Fruit fly (Drosophila melanogaster) whole organism, embryonic: ENCODE data around the gene P5CDh1.

Experiments used
- Abd-B ChIP-seq: fragments of 200-800 bp; sonication (Bioruptor generic); optimal IDR thresholded peaks from 2 replicates; lab custom pipeline; 2018; ENCODE audit warnings: missing biosample characterization, mild to moderate bottlenecking, missing genetic modification characterization, moderate library complexity
- C15 ChIP-seq: fragments of 200-800 bp; sonication (Bioruptor generic); IDR thresholded peaks from 3 replicates; pipeline ENCODE4 v1.3.6; 2022; ENCODE audit warnings: missing biosample characterization, missing genetic modification characterization
- CG10959 ChIP-seq: fragments of 200-800 bp; sonication (Bioruptor generic); IDR thresholded peaks from 2 replicates; pipeline ENCODE4 v1.3.6; 2022; ENCODE audit warnings: missing biosample characterization, missing genetic modification characterization
- CG10979 ChIP-seq: fragments of 200-800 bp; sonication (Bioruptor generic); optimal IDR thresholded peaks from 2 replicates; lab custom pipeline; 2018; ENCODE audit warnings: missing biosample characterization, mild to moderate bottlenecking, missing genetic modification characterization, moderate library complexity
- CG11247 ChIP-seq: fragments of 200-800 bp; sonication (Bioruptor generic); IDR thresholded peaks from 2 replicates; pipeline ENCODE4 v1.3.6; 2022; ENCODE audit warnings: missing biosample characterization, missing genetic modification characterization
- CG12071 ChIP-seq: fragments of 200-800 bp; sonication (Bioruptor generic); optimal IDR thresholded peaks from 3 replicates; lab custom pipeline; 2018; ENCODE audit warnings: missing biosample characterization, mild to moderate bottlenecking, missing genetic modification characterization
- CG12744 ChIP-seq: fragments of 200-800 bp; sonication (Bioruptor generic); optimal IDR thresholded peaks from 2 replicates; lab custom pipeline; 2016; ENCODE audit warnings: missing biosample characterization, missing genetic modification characterization
- CG12942 ChIP-seq: fragments of 200-800 bp; sonication (Bioruptor generic); optimal IDR thresholded peaks from 3 replicates; lab custom pipeline; 2016; ENCODE audit warnings: missing biosample characterization, missing genetic modification characterization
- CG13123 ChIP-seq: fragments of 200-800 bp; sonication (Bioruptor generic); optimal IDR thresholded peaks from 2 replicates; lab custom pipeline; 2016; ENCODE audit warnings: missing biosample characterization, missing genetic modification characterization
- CG15479 ChIP-seq: fragments of 200-800 bp; sonication (Bioruptor generic); optimal IDR thresholded peaks from 3 replicates; lab custom pipeline; 2019; ENCODE audit warnings: missing biosample characterization, mild to moderate bottlenecking, missing genetic modification characterization, moderate library complexity
- CG15514 ChIP-seq: fragments of 200-800 bp; sonication (Bioruptor generic); optimal IDR thresholded peaks from 3 replicates; lab custom pipeline; 2017; ENCODE audit warnings: missing biosample characterization, missing genetic modification characterization, mild to moderate bottlenecking, moderate library complexity, missing genetic modification reagents
- CG16863 ChIP-seq: fragments of 200-800 bp; sonication (Bioruptor generic); optimal IDR thresholded peaks from 3 replicates; lab custom pipeline; 2016; ENCODE audit warnings: missing biosample characterization, missing genetic modification characterization
- CG17359 ChIP-seq: fragments of 200-800 bp; sonication (Bioruptor generic); optimal IDR thresholded peaks from 3 replicates; lab custom pipeline; 2018; ENCODE audit warnings: missing biosample characterization, mild to moderate bottlenecking, missing genetic modification characterization, moderate library complexity
- CG17385 ChIP-seq: fragments of 200-800 bp; sonication (Bioruptor generic); optimal IDR thresholded peaks from 3 replicates; lab custom pipeline; 2018; ENCODE audit warnings: missing biosample characterization, mild to moderate bottlenecking, missing genetic modification characterization
- CG17829 ChIP-seq: fragments of 200-800 bp; optimal IDR thresholded peaks from 2 replicates; lab custom pipeline; 2019; ENCODE audit warnings: missing biosample characterization, mild to moderate bottlenecking, missing genetic modification characterization, moderate library complexity
- CG1792 ChIP-seq: fragments of 200-800 bp; sonication (Bioruptor generic); optimal IDR thresholded peaks from 2 replicates; lab custom pipeline; 2016; ENCODE audit warnings: missing biosample characterization, missing genetic modification characterization
- CG18011 ChIP-seq: fragments of 200-800 bp; sonication (Bioruptor generic); optimal IDR thresholded peaks from 2 replicates; lab custom pipeline; 2017; ENCODE audit warnings: missing biosample characterization, missing genetic modification characterization, mild to moderate bottlenecking, moderate library complexity, missing genotype
- CG18476 ChIP-seq: fragments of 200-800 bp; sonication (Bioruptor generic); optimal IDR thresholded peaks from 2 replicates; lab custom pipeline; 2016; ENCODE audit warnings: missing biosample characterization, mild to moderate bottlenecking, missing genetic modification characterization
- CG18599 ChIP-seq: fragments of 200-800 bp; sonication (Bioruptor generic); optimal IDR thresholded peaks from 3 replicates; lab custom pipeline; 2017; ENCODE audit warnings: missing biosample characterization, missing genetic modification characterization, mild to moderate bottlenecking, moderate library complexity, missing genetic modification reagents
- CG30020 ChIP-seq: fragments of 200-800 bp; optimal IDR thresholded peaks from 2 replicates; lab custom pipeline; 2019; ENCODE audit warnings: missing biosample characterization, mild to moderate bottlenecking, missing genetic modification characterization, moderate library complexity
- CG33557 ChIP-seq: fragments of 200-800 bp; sonication (Bioruptor generic); optimal IDR thresholded peaks from 2 replicates; lab custom pipeline; 2019; ENCODE audit warnings: missing biosample characterization, mild to moderate bottlenecking, missing genetic modification characterization, moderate library complexity
- CG6765 ChIP-seq: fragments of 200-800 bp; sonication (Bioruptor generic); optimal IDR thresholded peaks from 3 replicates; lab custom pipeline; 2017; ENCODE audit warnings: missing biosample characterization, mild to moderate bottlenecking, missing genetic modification characterization
- CG8089 ChIP-seq: fragments of 200-800 bp; sonication (Bioruptor generic); optimal IDR thresholded peaks from 3 replicates; lab custom pipeline; 2016; ENCODE audit warnings: missing biosample characterization, missing genetic modification characterization
- CG9932 ChIP-seq: fragments of 200-800 bp; sonication (Bioruptor generic); IDR thresholded peaks from 2 replicates; pipeline ENCODE4 v1.3.6; 2022; ENCODE audit warnings: missing biosample characterization, missing genetic modification characterization
- Dbx ChIP-seq: fragments of 200-800 bp; sonication (Bioruptor generic); IDR thresholded peaks from 3 replicates; pipeline ENCODE4 v1.3.6; 2022; ENCODE audit warnings: missing biosample characterization, missing genetic modification characterization
- Fer3 ChIP-seq: fragments of 200-800 bp; sonication (Bioruptor generic); optimal IDR thresholded peaks from 2 replicates; lab custom pipeline; 2018; ENCODE audit warnings: missing biosample characterization, mild to moderate bottlenecking, missing genetic modification characterization, moderate library complexity
- HLH54F ChIP-seq: fragments of 200-800 bp; sonication (Bioruptor generic); optimal IDR thresholded peaks from 3 replicates; lab custom pipeline; 2016; ENCODE audit warnings: missing biosample characterization, missing genetic modification characterization
- Hand ChIP-seq: fragments of 200-800 bp; sonication (Bioruptor generic); optimal IDR thresholded peaks from 2 replicates; lab custom pipeline; 2017; ENCODE audit warnings: mild to moderate bottlenecking, missing biosample characterization, missing genetic modification reagents, missing genetic modification characterization
- HmgZ ChIP-seq: fragments of 200-800 bp; sonication (Bioruptor generic); optimal IDR thresholded peaks from 2 replicates; lab custom pipeline; 2018; ENCODE audit warnings: missing biosample characterization, mild to moderate bottlenecking, missing genetic modification characterization
- Hr51 ChIP-seq, 2 experiments: fragments of 200-800 bp; sonication (Bioruptor generic); optimal IDR thresholded peaks; 2 replicates in 1 of 2; 3 replicates in 1 of 2; lab custom pipeline; 2016 to 2018; ENCODE audit warnings: missing biosample characterization in 2 of 2, missing genetic modification characterization in 2 of 2, mild to moderate bottlenecking in 1 of 2, moderate library complexity in 1 of 2
- Jarid2 ChIP-seq: fragments of 200-800 bp; sonication (Bioruptor generic); optimal IDR thresholded peaks from 3 replicates; lab custom pipeline; 2017; ENCODE audit warnings: mild to moderate bottlenecking, missing biosample characterization, missing genetic modification reagents, missing genetic modification characterization
- MESR4 ChIP-seq: fragments of 200-800 bp; sonication (Bioruptor generic); optimal IDR thresholded peaks from 2 replicates; lab custom pipeline; 2018; ENCODE audit warnings: missing biosample characterization, mild to moderate bottlenecking, missing genetic modification characterization, moderate library complexity
- Nf-YA ChIP-seq: fragments of 200-800 bp; sonication (Bioruptor generic); IDR thresholded peaks from 2 replicates; pipeline ENCODE4 v1.3.6; 2022; ENCODE audit warnings: missing biosample characterization, missing genetic modification characterization
- Optix ChIP-seq: fragments of 200-800 bp; sonication (Bioruptor generic); IDR thresholded peaks from 3 replicates; pipeline ENCODE4 v1.3.6; 2022; ENCODE audit warnings: missing biosample characterization, missing genetic modification characterization
- Ptx1 ChIP-seq: fragments of 200-800 bp; sonication (Bioruptor generic); IDR thresholded peaks from 2 replicates; pipeline ENCODE4 v1.3.6; 2022; ENCODE audit warnings: missing biosample characterization, missing genetic modification characterization
- Trl ChIP-seq, 3 experiments: fragments of >200 bp in 2 of 3; fragments of 200-800 bp in 1 of 3; sonication (Bioruptor generic) in 1 of 3; optimal IDR thresholded peaks; 2 replicates in 1 of 3; 3 replicates in 2 of 3; lab custom pipeline; 2016 to 2017; ENCODE audit warnings: missing biosample characterization in 1 of 3, missing genetic modification characterization in 1 of 3
- Xbp1 ChIP-seq: fragments of 200-800 bp; sonication (Bioruptor generic); optimal IDR thresholded peaks from 3 replicates; lab custom pipeline; 2016; ENCODE audit warnings: missing biosample characterization, mild to moderate bottlenecking, missing genetic modification characterization
- aop ChIP-seq: fragments of 200-800 bp; sonication (Bioruptor generic); IDR thresholded peaks from 2 replicates; pipeline ENCODE4 v1.3.6; 2022; ENCODE audit warnings: missing biosample characterization, missing genetic modification characterization
- ap ChIP-seq: fragments of 200-800 bp; sonication (Bioruptor generic); IDR thresholded peaks from 2 replicates; pipeline ENCODE4 v1.3.6; 2022; ENCODE audit warnings: missing biosample characterization, missing genetic modification characterization
- crp ChIP-seq, 2 experiments: fragments of 200-800 bp; sonication (Bioruptor generic); optimal IDR thresholded peaks; 2 replicates in 1 of 2; 3 replicates in 1 of 2; lab custom pipeline; 2017; ENCODE audit warnings: missing biosample characterization in 2 of 2, missing genetic modification characterization in 2 of 2, mild to moderate bottlenecking in 1 of 2, moderate library complexity in 1 of 2
- dati ChIP-seq: fragments of 200-800 bp; sonication (Bioruptor generic); IDR thresholded peaks from 2 replicates; pipeline ENCODE4 v1.3.6; 2022; ENCODE audit warnings: missing biosample characterization, missing genetic modification characterization
- gsb-n ChIP-seq: fragments of 200-800 bp; sonication (Bioruptor generic); optimal IDR thresholded peaks from 3 replicates; lab custom pipeline; 2018; ENCODE audit warnings: missing biosample characterization, mild to moderate bottlenecking, missing genetic modification characterization
- jumu ChIP-seq: fragments of 200-800 bp; sonication (Bioruptor generic); optimal IDR thresholded peaks from 3 replicates; lab custom pipeline; 2016; ENCODE audit warnings: missing biosample characterization, missing genetic modification characterization
- org-1 ChIP-seq: fragments of 200-800 bp; sonication (Bioruptor generic); optimal IDR thresholded peaks from 2 replicates; lab custom pipeline; 2017; ENCODE audit warnings: missing biosample characterization, missing genetic modification characterization
- pzg ChIP-seq: fragments of 200-800 bp; sonication (Bioruptor generic); optimal IDR thresholded peaks from 3 replicates; lab custom pipeline; 2018; ENCODE audit warnings: missing biosample characterization, mild to moderate bottlenecking, missing genetic modification characterization, moderate library complexity
- slou ChIP-seq: fragments of 200-800 bp; sonication (Bioruptor generic); optimal IDR thresholded peaks from 3 replicates; lab custom pipeline; 2016; ENCODE audit warnings: missing biosample characterization, missing genetic modification characterization
- sna ChIP-seq: fragments of 200-800 bp; sonication (Bioruptor generic); IDR thresholded peaks from 2 replicates; pipeline ENCODE4 v1.3.6; 2022; ENCODE audit warnings: missing biosample characterization, missing genetic modification characterization; ENCODE audit not compliant: partially characterized antibody
- unc-4 ChIP-seq: fragments of 200-800 bp; sonication (Bioruptor generic); IDR thresholded peaks from 2 replicates; pipeline ENCODE4 v1.3.6; 2022; ENCODE audit warnings: missing biosample characterization, missing genetic modification characterization; ENCODE audit not compliant: partially characterized antibody
- wek ChIP-seq: fragments of 200-800 bp; sonication (Bioruptor generic); optimal IDR thresholded peaks from 3 replicates; lab custom pipeline; 2018; ENCODE audit warnings: missing biosample characterization, mild to moderate bottlenecking, missing genetic modification characterization, moderate library complexity

Gene P5CDh1

DNA sequence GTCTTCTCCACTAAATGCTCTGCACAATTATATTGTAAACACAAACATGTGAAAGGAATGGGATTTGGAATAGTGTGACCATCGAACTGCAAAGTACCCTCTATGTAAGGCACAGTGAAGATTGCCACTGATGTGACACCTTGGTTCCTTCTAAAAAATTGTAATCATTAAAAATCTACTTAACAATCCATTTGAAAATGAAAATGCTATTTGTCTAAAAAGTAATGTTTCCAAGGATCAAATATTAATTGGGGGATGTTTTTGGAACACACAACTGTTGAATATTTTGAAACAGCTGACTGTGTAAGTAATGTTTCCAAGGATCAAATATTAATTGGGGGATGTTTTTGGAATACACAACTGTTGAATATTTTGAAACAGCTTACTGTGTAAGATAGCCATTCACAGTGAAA, 13.0 kb downstream of the P5CDh1 start, which contains the start of gene CG32448 (continued):
- TF ChIP-seq Nf-YA (0 out of 2 replicates have a peak, but pooled peaks have one; percentile 31), aop (GFP tag; lab: Robert Waterston, UW) (0 out of 2 replicates have a peak, but pooled peaks have one; percentile 30), CG12071 (GFP tag; lab: Kevin White, UChicago) (peak; percentile 24), Xbp1 (GFP tag; lab: Kevin White, UChicago) (peak; percentile 77), CG30020 (tag; lab: Kevin White, UChicago) (peak; percentile 40), Abd-B (GFP tag; lab: Kevin White, UChicago) (peak; percentile 39), CG13123 (peak; percentile 51), CG16863 (GFP tag; lab: Kevin White, UChicago) (peak; percentile 38), Optix (GFP tag; lab: Robert Waterston, UW) (no peak), wek (GFP tag; lab: Kevin White, UChicago) (peak; percentile 99), CG9932 (GFP tag; lab: Robert Waterston, UW) (peak; percentile 79), dati (GFP tag; lab: Robert Waterston, UW) (peak; percentile 54; the same call in 1 of the 2 replicates), unc-4 (GFP tag; lab: Robert Waterston, UW) (no peak), Fer3 (tag; lab: Kevin White, UChicago) (peak; percentile 34), gsb-n (tag; lab: Kevin White, UChicago) (peak; percentile 36), HLH54F (GFP tag; lab: Kevin White, UChicago) (peak; percentile 75), CG12744 (no peak), CG18011 (peak; percentile 52), CG33557 (GFP tag; lab: Kevin White, UChicago) (no peak), slou (GFP tag; lab: Kevin White, UChicago) (no peak), CG1792 (peak; percentile 14), Ptx1 (GFP tag; lab: Robert Waterston, UW) (peak; percentile 79), CG18476 (peak; percentile 45), pzg (GFP tag; lab: Kevin White, UChicago) (peak; percentile 48), Trl (optimal IDR thresholded peaks at IDR 0.05; lab: Kevin White, UChicago) (no peak), Trl (GFP tag; optimal IDR thresholded peaks at IDR 0.05; lab: Kevin White, UChicago) (peak; percentile 65), sna (GFP tag; lab: Robert Waterston, UW) (no peak), CG10979 (tag; lab: Kevin White, UChicago) (peak; percentile 44), CG15479 (GFP tag; lab: Kevin White, UChicago) (no peak), crp (GFP tag; optimal IDR thresholded peaks at IDR 0.05; lab: Kevin White, UChicago) (peak in 1 of 2 experiments; percentile 74), CG11247 (GFP tag; lab: Robert Waterston, UW) (peak; percentile 79), Dbx (GFP tag; lab: Robert Waterston, UW) (peak; percentile 64; the same call in 1 of the 3 replicates), CG17829 (tag; lab: Kevin White, UChicago) (peak; percentile 44), CG6765 (no peak), MESR4 (GFP tag; lab: Kevin White, UChicago) (peak; percentile 48), org-1 (GFP tag; lab: Kevin White, UChicago) (no peak), CG17359 (tag; lab: Kevin White, UChicago) (peak; percentile 55), CG17385 (peak; percentile 44), ap (GFP tag; lab: Robert Waterston, UW) (0 out of 2 replicates have a peak, but pooled peaks have one; percentile 42), jumu (GFP tag; lab: Kevin White, UChicago) (peak; percentile 58), CG12942 (peak; percentile 50), HmgZ (tag; lab: Kevin White, UChicago) (peak; percentile 29), CG8089 (GFP tag; lab: Kevin White, UChicago) (peak; percentile 52), CG15514 (GFP tag; lab: Kevin White, UChicago) (peak; percentile 23), C15 (GFP tag; lab: Robert Waterston, UW) (peak; percentile 60; the same call in 1 of the 3 replicates), CG18599 (GFP tag; lab: Kevin White, UChicago) (peak; percentile 56), CG10959 (GFP tag; lab: Robert Waterston, UW) (peak; percentile 40; the same call in 1 of the 2 replicates), Hr51 (GFP tag; optimal IDR thresholded peaks at IDR 0.05; lab: Kevin White, UChicago) (peak; percentile 40 to 67), Hand (GFP tag; lab: Kevin White, UChicago) (no peak), Jarid2 (GFP tag; lab: Kevin White, UChicago) (no peak)
